Fruit fly (Drosophila melanogaster) whole organism, adult: ENCODE measurements around the gene Pxn.

ENCODE experiments used
- CG11617 ChIP-seq: fragments of 200-800 bp; sonication (Bioruptor generic); optimal IDR thresholded peaks from 2 replicates; lab custom pipeline; 2017; ENCODE audit warnings: mild to moderate bottlenecking, missing biosample characterization, missing genetic modification reagents, missing genetic modification characterization
- CG12768 ChIP-seq: fragments of 200-800 bp; sonication (Bioruptor generic); optimal IDR thresholded peaks from 2 replicates; lab custom pipeline; 2017; ENCODE audit warnings: missing biosample characterization, missing genetic modification characterization, mild to moderate bottlenecking, moderate library complexity, missing genetic modification reagents
- CG33017 ChIP-seq: fragments of 200-800 bp; sonication (Bioruptor generic); optimal IDR thresholded peaks from 2 replicates; lab custom pipeline; 2018; ENCODE audit warnings: missing biosample characterization, mild to moderate bottlenecking, missing genetic modification characterization, moderate library complexity
- CG5204 ChIP-seq: fragments of 200-800 bp; sonication (Bioruptor generic); optimal IDR thresholded peaks from 2 replicates; lab custom pipeline; 2016; ENCODE audit warnings: missing biosample characterization, missing genetic modification characterization
- Hr96 ChIP-seq: fragments of 200-800 bp; sonication (Bioruptor generic); optimal IDR thresholded peaks from 2 replicates; lab custom pipeline; 2016; ENCODE audit warnings: missing biosample characterization, missing genetic modification characterization
- kay ChIP-seq: fragments of 200-800 bp; sonication (Bioruptor generic); peaks from one replicate; lab custom pipeline; 2016; ENCODE audit warnings: missing biosample characterization, missing genetic modification characterization, borderline replicate concordance
- pad ChIP-seq: fragments of 200-800 bp; sonication (Bioruptor generic); optimal IDR thresholded peaks from 3 replicates; lab custom pipeline; 2017; ENCODE audit warnings: missing biosample characterization, missing genetic modification characterization, mild to moderate bottlenecking, moderate library complexity, missing genetic modification reagents

DNA sequence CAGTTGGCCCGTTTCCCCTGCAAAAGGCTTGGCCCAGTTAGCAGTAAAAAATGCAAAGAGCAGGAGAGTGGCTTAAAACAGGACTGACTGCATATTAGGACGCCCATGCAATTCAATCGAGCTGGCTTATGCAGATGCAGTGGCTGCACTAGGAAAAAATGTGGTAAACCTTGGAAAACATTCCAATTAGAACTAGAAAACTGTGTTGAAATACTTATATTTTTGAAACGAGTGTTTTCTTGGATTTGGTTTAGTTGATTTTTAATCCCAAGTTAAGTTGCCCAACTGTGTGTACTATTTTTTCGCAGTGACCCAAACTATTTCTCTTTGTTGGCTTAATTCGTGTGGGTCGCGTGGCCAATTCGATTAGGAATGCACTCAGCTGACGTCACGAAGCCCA, 47.6 kb downstream of the Pxn start:
- TF ChIP-seq kay (no peak), CG12768 (GFP tag; lab: Kevin White, UChicago) (no peak), CG5204 (GFP tag; lab: Kevin White, UChicago) (no peak), CG33017 (tag; lab: Kevin White, UChicago) (no peak), CG11617 (GFP tag; lab: Kevin White, UChicago) (no peak), Hr96 (GFP tag; lab: Kevin White, UChicago) (no peak), pad (GFP tag; lab: Kevin White, UChicago) (no peak)
